Worm (Caenorhabditis elegans): ENCODE data around the gene C08F1.6.

C08F1.6 gene

DNA sequence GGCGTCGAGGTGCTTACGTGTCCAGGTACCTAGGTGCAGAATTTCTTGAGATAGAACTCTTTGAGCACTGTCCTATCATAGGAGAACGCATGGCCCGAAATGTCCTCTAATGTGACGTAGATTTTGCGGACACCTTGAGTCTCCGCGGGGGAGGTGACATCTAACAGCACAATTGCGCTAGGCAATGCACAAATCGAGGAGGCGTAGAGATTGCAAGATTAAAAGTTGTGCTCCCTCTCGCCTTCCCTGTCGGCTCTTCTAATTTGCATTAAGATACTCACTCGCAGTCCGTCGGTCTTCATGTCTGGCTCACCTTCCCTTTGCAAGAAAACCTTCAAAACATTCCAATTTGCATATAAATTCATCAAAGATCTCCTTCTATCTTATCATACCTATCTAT lies 28.4 kb downstream of the C08F1.6 start, which contains the start of gene F36H5.18:
F36H5.18 (plus strand) TSS at position 301 of the 400 bp plus-strand sequence.
- no peak for TF ChIP-seq ztf-29 (GFP tag; IDR thresholded peaks at IDR 0.05)
- TF ChIP-seq tab-1 (GFP tag; IDR thresholded peaks at IDR 0.05), result no peak
- no peak for TF ChIP-seq flt-1 (GFP tag; IDR thresholded peaks at IDR 0.05)
- no peak for TF ChIP-seq klf-2 (GFP tag; conservative IDR thresholded peaks at IDR 0.05)
- no peak for TF ChIP-seq ztf-23 (GFP tag; IDR thresholded peaks at IDR 0.05)
- TF ChIP-seq ref-1 (GFP tag; conservative IDR thresholded peaks at IDR 0.05), result no peak
- no peak for TF ChIP-seq cog-1 (tag; optimal IDR thresholded peaks at IDR 0.05)
- TF ChIP-seq med-1 (GFP tag; optimal IDR thresholded peaks at IDR 0.05; ENCODE audit: insufficient read depth), result no peak
- TF ChIP-seq T22C8.4 (GFP tag; IDR thresholded peaks at IDR 0.05), result no peak

DNA sequence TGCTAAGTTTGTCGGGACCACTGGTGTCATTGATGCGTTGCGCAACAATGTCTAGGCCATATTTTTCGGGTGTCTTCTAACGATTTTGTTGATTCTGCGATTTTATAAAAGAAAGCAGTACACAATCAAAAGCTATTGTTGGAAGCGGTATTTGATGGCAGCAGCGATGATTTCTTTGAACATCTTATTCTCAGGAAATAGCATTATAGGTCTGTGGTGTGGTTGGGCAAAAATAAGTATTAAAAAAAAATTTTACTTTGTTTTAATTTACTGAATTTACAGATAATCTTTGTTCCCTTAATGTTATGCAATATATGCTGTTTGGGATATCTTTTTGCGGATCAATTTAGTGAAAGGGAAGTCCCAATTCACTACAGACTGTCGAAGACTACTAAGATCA lies 31.0 kb downstream of the C08F1.6 start, which contains the start of gene F36H5.10:
F36H5.10 (plus strand) TSS at position 301 of the 400 bp plus-strand sequence.
- TF ChIP-seq ztf-29 (GFP tag; IDR thresholded peaks at IDR 0.05) (no peak), cog-1 (tag; optimal IDR thresholded peaks at IDR 0.05) (no peak), klf-2 (GFP tag; conservative IDR thresholded peaks at IDR 0.05) (no peak), med-1 (GFP tag; optimal IDR thresholded peaks at IDR 0.05; ENCODE audit: insufficient read depth) (no peak)

DNA sequence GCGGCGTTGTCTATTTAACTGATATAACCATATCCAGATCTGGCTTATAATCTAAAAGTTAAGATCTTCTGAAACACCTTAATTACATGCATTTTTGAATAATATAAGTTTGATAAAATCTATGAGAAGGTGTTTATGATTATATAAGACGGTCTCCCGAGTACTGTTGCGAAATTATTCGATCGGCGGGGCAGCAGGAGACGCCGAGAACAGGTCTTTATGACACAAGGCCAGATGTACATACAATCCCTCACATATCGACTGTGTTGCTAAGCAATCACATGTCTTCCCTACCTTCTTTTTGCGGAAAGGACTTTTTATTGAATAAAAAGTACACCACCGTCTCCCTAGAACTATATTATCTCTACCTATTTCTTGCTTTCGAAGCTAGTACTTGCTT lies 31.4 kb downstream of the C08F1.6 start, which contains the start of gene fbxb-53:
fbxb-53 (plus strand) TSS at position 301 of the 400 bp plus-strand sequence.
- TF ChIP-seq flt-1 (GFP tag; IDR thresholded peaks at IDR 0.05), result no peak
- no peak for TF ChIP-seq med-1 (GFP tag; optimal IDR thresholded peaks at IDR 0.05; ENCODE audit: insufficient read depth)
- TF ChIP-seq T22C8.4 (GFP tag; IDR thresholded peaks at IDR 0.05), result no peak
- TF ChIP-seq tab-1 (GFP tag; IDR thresholded peaks at IDR 0.05), result no peak
- no peak for TF ChIP-seq ztf-29 (GFP tag; IDR thresholded peaks at IDR 0.05)
- no peak for TF ChIP-seq ztf-23 (GFP tag; IDR thresholded peaks at IDR 0.05)
- TF ChIP-seq ref-1 (GFP tag; conservative IDR thresholded peaks at IDR 0.05), result no peak
- TF ChIP-seq klf-2 (GFP tag; conservative IDR thresholded peaks at IDR 0.05), result no peak
- no peak for TF ChIP-seq cog-1 (tag; optimal IDR thresholded peaks at IDR 0.05)

DNA sequence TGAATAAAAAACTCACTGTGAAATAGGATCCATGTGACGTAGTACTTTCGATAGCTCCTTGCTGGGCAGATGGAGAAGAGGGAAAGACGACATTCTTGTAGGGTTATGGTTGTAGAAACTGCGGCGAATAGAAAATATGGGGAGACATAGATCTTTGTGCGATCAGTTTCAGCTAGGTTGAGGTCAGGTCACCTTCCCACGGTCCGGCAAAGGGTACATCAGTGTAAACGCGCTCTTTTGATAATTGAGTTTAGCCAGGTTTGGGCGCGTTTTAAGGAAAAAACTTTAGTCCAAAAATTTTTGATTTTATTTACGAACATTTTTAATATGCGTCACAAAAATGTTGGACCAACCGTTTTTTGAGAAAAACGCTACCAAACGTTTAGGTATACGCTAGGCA lies 31.9 kb downstream of the C08F1.6 start, which contains the start of gene F36H5.17:
F36H5.17 (minus strand) TSS at position 101 of the 400 bp plus-strand sequence.
- TF ChIP-seq flt-1 (GFP tag; IDR thresholded peaks at IDR 0.05) (no peak), T22C8.4 (GFP tag; IDR thresholded peaks at IDR 0.05) (no peak), ref-1 (GFP tag; conservative IDR thresholded peaks at IDR 0.05) (no peak), tab-1 (GFP tag; IDR thresholded peaks at IDR 0.05) (no peak), klf-2 (GFP tag; conservative IDR thresholded peaks at IDR 0.05) (no peak), med-1 (GFP tag; optimal IDR thresholded peaks at IDR 0.05; ENCODE audit: insufficient read depth) (no peak), ztf-23 (GFP tag; IDR thresholded peaks at IDR 0.05) (no peak), ztf-29 (GFP tag; IDR thresholded peaks at IDR 0.05) (no peak), cog-1 (tag; optimal IDR thresholded peaks at IDR 0.05) (no peak)

DNA sequence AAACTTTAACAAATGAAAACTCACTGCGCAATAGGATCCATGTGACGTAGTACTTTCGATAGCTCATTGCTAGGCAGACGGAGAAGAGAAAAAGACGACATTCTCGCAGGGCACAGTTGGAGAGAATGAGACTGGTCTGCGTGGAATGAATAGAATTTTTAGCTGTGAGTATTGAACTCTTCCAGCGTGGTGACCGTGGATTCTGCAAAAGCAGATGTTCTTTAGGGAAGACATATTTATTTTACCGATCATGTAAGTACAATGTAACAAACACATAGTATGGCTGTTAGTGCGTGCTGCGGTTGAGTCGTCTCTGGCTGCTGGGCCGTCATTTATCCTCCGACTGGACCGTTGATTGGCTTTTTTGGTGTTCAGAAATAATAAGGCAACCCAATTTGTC lies 35.0 kb downstream of the C08F1.6 start, which contains the start of gene F36H5.9:
F36H5.9 (minus strand) TSS at position 101 of the 400 bp plus-strand sequence.
- TF ChIP-seq klf-2 (GFP tag; conservative IDR thresholded peaks at IDR 0.05), result no peak
- no peak for TF ChIP-seq med-1 (GFP tag; optimal IDR thresholded peaks at IDR 0.05; ENCODE audit: insufficient read depth)
- no peak for TF ChIP-seq flt-1 (GFP tag; IDR thresholded peaks at IDR 0.05)
- TF ChIP-seq ref-1 (GFP tag; conservative IDR thresholded peaks at IDR 0.05), result no peak
- TF ChIP-seq ztf-23 (GFP tag; IDR thresholded peaks at IDR 0.05), result no peak
- TF ChIP-seq T22C8.4 (GFP tag; IDR thresholded peaks at IDR 0.05), result no peak
- no peak for TF ChIP-seq tab-1 (GFP tag; IDR thresholded peaks at IDR 0.05)
- TF ChIP-seq ztf-29 (GFP tag; IDR thresholded peaks at IDR 0.05), result no peak
- TF ChIP-seq cog-1 (tag; optimal IDR thresholded peaks at IDR 0.05), result no peak

DNA sequence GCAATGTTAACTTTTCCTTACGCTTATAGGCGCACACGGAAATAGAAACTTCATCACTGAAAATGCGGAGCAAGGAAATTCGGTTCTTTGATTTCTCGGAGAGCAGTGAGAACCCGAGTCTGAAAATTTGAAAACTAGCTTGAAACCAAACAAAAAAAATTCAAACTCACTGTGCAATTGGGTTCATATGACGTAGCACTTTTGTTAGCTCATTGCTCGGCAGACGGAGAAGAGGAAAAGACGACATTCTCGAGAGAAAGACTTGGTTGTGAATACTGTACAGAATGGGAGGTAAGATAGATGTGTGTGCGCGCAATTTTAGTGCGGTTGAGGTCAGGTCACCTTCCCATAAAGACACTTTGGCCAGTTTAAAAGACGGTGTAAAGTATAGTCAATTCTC lies 37.6 kb downstream of the C08F1.6 start, which contains the start of the genes F36H5.13 and F36H5.8:
F36H5.13 (minus strand) TSS at position 101 of the 400 bp plus-strand sequence.
F36H5.8 (minus strand) TSS at position 274 of the 400 bp plus-strand sequence.
- TF ChIP-seq klf-2 (GFP tag; conservative IDR thresholded peaks at IDR 0.05), result no peak
- TF ChIP-seq tab-1 (GFP tag; IDR thresholded peaks at IDR 0.05), result no peak
- no peak for TF ChIP-seq ztf-23 (GFP tag; IDR thresholded peaks at IDR 0.05)
- no peak for TF ChIP-seq flt-1 (GFP tag; IDR thresholded peaks at IDR 0.05)

DNA sequence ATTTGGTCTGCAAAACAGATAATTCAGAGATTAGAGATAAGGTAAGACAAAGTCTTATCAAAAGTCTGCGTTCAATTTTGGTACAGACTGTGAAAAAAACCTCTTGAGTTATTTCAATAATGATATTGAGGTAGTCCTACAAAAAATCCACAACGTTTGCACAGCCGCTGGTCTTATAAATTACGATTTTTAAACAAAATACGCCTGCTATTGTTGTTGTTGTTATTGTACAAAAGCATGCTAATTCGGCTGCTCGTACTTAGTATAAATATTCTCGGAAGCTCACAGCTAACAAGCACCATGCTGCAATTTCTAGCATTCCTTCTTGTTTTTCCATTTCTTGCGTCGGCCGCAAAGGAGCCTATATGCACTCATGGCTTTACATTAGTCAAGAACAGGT lies 43.8 kb downstream of the C08F1.6 start, which contains the start of gene clec-19:
clec-19 (plus strand) TSS at position 301 of the 400 bp plus-strand sequence.
- TF ChIP-seq med-1 (GFP tag; optimal IDR thresholded peaks at IDR 0.05; ENCODE audit: insufficient read depth), result no peak
- TF ChIP-seq klf-2 (GFP tag; conservative IDR thresholded peaks at IDR 0.05), result no peak

DNA sequence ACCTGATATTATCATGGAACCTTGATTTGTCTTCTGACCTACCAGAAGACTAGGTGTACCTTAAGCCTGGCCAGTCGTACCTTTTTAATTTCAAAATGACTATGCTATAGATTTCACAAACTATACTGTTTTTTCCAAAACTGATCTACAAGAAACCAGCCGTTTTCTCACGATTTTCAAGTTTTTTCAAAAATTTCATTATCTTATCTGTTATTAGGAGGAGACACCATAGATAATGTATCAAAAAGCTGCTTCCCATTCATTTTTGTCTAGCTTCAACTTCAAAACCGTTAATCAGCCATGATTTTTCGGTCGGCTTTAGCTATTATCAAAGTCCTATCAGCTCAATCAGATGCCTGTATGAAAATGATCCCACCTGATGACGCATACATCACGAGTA lies 45.5 kb downstream of the C08F1.6 start, which contains the start of gene F36H5.12:
F36H5.12 (plus strand) TSS at position 301 of the 400 bp plus-strand sequence.
- no peak for TF ChIP-seq med-1 (GFP tag; optimal IDR thresholded peaks at IDR 0.05; ENCODE audit: insufficient read depth)
- no peak for TF ChIP-seq ztf-29 (GFP tag; IDR thresholded peaks at IDR 0.05)
- TF ChIP-seq ztf-23 (GFP tag; IDR thresholded peaks at IDR 0.05), result no peak
- no peak for TF ChIP-seq cog-1 (tag; optimal IDR thresholded peaks at IDR 0.05)
- TF ChIP-seq T22C8.4 (GFP tag; IDR thresholded peaks at IDR 0.05), result no peak
- TF ChIP-seq flt-1 (GFP tag; IDR thresholded peaks at IDR 0.05), result no peak
- TF ChIP-seq ref-1 (GFP tag; conservative IDR thresholded peaks at IDR 0.05), result no peak
- no peak for TF ChIP-seq klf-2 (GFP tag; conservative IDR thresholded peaks at IDR 0.05)
- TF ChIP-seq tab-1 (GFP tag; IDR thresholded peaks at IDR 0.05), result no peak

DNA sequence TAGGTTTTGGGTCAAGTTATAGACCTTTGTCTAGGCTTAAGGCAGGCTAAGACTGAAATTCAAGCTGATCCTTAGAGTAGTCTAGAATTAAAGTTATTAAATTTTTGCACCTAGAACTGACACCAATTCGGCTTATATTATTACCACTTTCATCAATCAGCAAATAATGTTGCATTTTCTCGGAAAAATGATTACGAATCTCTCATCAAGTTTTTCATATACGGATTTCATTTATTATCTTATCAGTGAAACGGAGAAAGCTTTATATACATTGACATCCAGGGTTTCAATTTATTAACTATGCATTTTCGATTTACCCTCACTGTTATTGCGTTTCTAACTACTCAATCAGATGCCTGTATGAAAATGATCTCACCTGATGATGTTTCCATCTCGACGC lies 46.7 kb downstream of the C08F1.6 start, which contains the start of gene K07G6.1:
K07G6.1 (plus strand) TSS at position 301 of the 400 bp plus-strand sequence.
- TF ChIP-seq tab-1 (GFP tag; IDR thresholded peaks at IDR 0.05) (no peak), ztf-29 (GFP tag; IDR thresholded peaks at IDR 0.05) (no peak), T22C8.4 (GFP tag; IDR thresholded peaks at IDR 0.05) (no peak), flt-1 (GFP tag; IDR thresholded peaks at IDR 0.05) (no peak), ztf-23 (GFP tag; IDR thresholded peaks at IDR 0.05) (no peak), ref-1 (GFP tag; conservative IDR thresholded peaks at IDR 0.05) (no peak), cog-1 (tag; optimal IDR thresholded peaks at IDR 0.05) (no peak)

DNA sequence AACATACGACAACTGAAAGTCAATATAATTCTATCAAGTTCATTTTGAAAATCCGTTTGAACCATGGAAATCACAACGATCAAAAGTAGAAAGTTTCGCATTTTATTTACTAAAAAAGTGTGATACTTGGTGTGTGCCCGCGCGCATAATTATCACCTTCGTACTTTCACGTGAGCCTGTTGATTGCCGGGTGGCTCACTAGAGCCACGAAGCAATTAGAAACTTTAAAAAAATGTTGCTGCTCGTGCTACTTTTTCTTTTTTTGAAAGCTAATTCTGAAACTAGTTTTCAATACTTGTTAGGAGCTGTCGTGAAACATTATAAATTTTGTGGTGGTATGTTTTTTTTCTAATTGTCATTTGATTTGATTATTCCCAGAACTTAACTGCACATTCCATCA lies 49.1 kb downstream of the C08F1.6 start, which contains the start of the genes irld-9 and irld-33:
irld-9 (minus strand) TSS at position 101 of the 400 bp plus-strand sequence.
irld-33 (plus strand) TSS at position 209 of the 400 bp plus-strand sequence.
- TF ChIP-seq ref-1 (GFP tag; conservative IDR thresholded peaks at IDR 0.05) (no peak), klf-2 (GFP tag; conservative IDR thresholded peaks at IDR 0.05) (no peak), tab-1 (GFP tag; IDR thresholded peaks at IDR 0.05) (no peak), cog-1 (tag; optimal IDR thresholded peaks at IDR 0.05) (no peak), T22C8.4 (GFP tag; IDR thresholded peaks at IDR 0.05) (no peak), ztf-29 (GFP tag; IDR thresholded peaks at IDR 0.05) (no peak), med-1 (GFP tag; optimal IDR thresholded peaks at IDR 0.05; ENCODE audit: insufficient read depth) (no peak), flt-1 (GFP tag; IDR thresholded peaks at IDR 0.05) (no peak), ztf-23 (GFP tag; IDR thresholded peaks at IDR 0.05) (no peak)
